Worm (Caenorhabditis elegans) whole organism, L1 larva: Measurements from ENCODE around the gene nep-13.

Experiments used
- ceh-88 ChIP-seq: fragments of 200-800 bp; sonication (Bioruptor generic); IDR thresholded peaks from 2 replicates; pipeline ENCODE4 v1.3.6; 2022; ENCODE audit warnings: missing genetic modification characterization, missing compliant biosample characterization
- fos-1 ChIP-seq: fragments of 150-350 bp; optimal IDR thresholded peaks from 2 replicates; lab custom pipeline; 2014; ENCODE audit warnings: missing biosample characterization, missing genetic modification characterization
- lin-35 ChIP-seq, 2 experiments: fragments of 150-350 bp; optimal IDR thresholded peaks; 2 replicates each; lab custom pipeline; 2014; ENCODE audit warnings: missing biosample characterization in 2 of 2, missing genetic modification characterization in 2 of 2, missing genetic modification reagents in 2 of 2
- lir-3 ChIP-seq: sonication (generic microtip); optimal IDR thresholded peaks from 2 replicates; lab custom pipeline; 2016; ENCODE audit warnings: mild to moderate bottlenecking, missing genetic modification characterization, moderate library complexity, missing compliant biosample characterization; ENCODE audit not compliant: poor library complexity
- snpc-4 ChIP-seq: fragments of 150-350 bp; optimal IDR thresholded peaks from 2 replicates; lab custom pipeline; 2014; ENCODE audit warnings: missing biosample characterization, missing genetic modification characterization

- no peak for TF ChIP-seq snpc-4 (tag; lab: Kevin White, UChicago)
- no peak for TF ChIP-seq lin-35 (GFP tag; optimal IDR thresholded peaks at IDR 0.05; lab: Kevin White, UChicago)
- TF ChIP-seq fos-1 (tag; lab: Kevin White, UChicago), result no peak
- TF ChIP-seq lir-3, result no peak
- no peak for TF ChIP-seq ceh-88
Observed at ce11 chrII:3278634-3279033, 3.8 kb upstream of the nep-13 start, which contains the start of gene wht-4.
